Fruit fly (Drosophila melanogaster): ENCODE results near the gene CG42564.

Gene CG42564

DNA sequence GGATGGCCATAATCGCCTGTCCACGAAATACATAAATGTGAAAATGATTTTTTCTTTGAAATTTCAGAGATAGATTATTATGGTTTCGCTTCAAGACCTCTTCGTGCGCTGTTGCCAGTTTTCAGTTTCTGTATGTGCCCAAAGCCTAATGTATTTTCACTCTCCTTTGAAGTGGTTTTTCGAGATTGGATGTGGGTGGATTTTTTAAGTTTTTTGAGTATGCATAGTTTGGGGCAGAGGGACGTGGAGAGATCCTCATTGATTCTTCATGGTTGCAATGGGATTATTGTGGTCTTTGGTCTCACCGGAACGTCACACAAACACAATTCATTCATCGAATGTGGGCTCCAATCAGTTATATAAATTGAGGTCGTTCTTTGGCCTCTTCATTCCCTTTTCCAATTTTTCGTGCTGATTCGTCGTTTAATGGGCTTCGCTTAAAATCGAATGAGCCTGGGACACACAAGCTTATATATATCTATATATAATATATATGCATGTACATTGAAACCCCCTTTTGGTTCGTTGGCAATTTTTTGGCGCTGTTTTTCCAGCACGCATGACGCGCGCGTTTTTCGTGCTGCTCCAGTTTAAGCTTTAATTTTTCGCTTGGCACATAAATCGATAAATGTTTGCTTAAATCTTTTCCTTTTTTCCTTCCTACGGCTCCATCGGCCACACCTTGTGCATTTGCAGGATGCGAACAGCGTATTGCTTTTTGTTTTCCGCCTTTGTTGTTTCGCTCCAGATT lies 37.4 kb downstream of the CG42564 start:
- TF ChIP-seq CG8301 (tag; optimal IDR thresholded peaks at IDR 0.05): no peak

- TF ChIP-seq CG14655 (GFP tag; optimal IDR thresholded peaks at IDR 0.05): peak; percentile 18
- no peak for TF ChIP-seq gl (tag; optimal IDR thresholded peaks at IDR 0.05)
Measured at dm6 chr3R:6413771-6414438, 39.6 kb downstream of the CG42564 start.

- TF ChIP-seq CG4496 (GFP tag; IDR thresholded peaks at IDR 0.05) (no peak), CG14655 (GFP tag; optimal IDR thresholded peaks at IDR 0.05) (peak; percentile 62), CG17806 (tag; optimal IDR thresholded peaks at IDR 0.05) (peak; percentile 19), CG8301 (tag; optimal IDR thresholded peaks at IDR 0.05) (peak; percentile 32), Ets98B (GFP tag; IDR thresholded peaks at IDR 0.05) (peak; percentile 21; the same call in 1 of the 2 replicates), CG8159 (tag; optimal IDR thresholded peaks at IDR 0.05) (peak; percentile 22), CG9948 (tag; optimal IDR thresholded peaks at IDR 0.05) (peak; percentile 26), Pif1A (GFP tag; optimal IDR thresholded peaks at IDR 0.05) (no peak), EcR (GFP tag; optimal IDR thresholded peaks at IDR 0.05) (no peak), CG13204 (GFP tag; optimal IDR thresholded peaks at IDR 0.05) (no peak)
Measured at dm6 chr3R:6414439-6415344, 40.4 kb downstream of the CG42564 start.

DNA sequence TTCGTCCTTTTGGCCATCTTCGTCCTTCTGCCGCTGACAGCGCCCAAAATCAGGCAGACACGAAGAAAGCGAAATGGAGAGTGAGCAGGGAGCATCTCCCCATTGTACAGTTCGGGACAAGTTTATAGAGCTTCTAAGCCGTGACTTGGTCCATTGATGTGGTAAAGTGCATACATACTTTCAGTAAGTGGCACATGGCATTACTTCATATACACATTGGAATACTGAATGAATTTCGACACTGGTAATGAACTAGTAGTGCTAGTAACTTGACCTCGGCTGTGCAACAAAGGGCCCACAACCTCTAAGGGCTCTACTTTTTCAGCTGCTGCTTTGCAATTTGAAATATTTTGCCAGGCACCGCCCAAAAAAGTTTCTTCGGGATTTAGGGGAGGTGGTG lies 42.0 kb downstream of the CG42564 start:
- TF ChIP-seq CG13204 (GFP tag; optimal IDR thresholded peaks at IDR 0.05) (no peak), rn (GFP tag; IDR thresholded peaks at IDR 0.05) (no peak), CG4496 (GFP tag; IDR thresholded peaks at IDR 0.05) (peak; percentile 35; the same call in 1 of the 3 replicates), gl (tag; optimal IDR thresholded peaks at IDR 0.05) (no peak), CG12605 (GFP tag; IDR thresholded peaks at IDR 0.05) (peak; percentile 39; the same call in 1 of the 2 replicates), CG9948 (tag; optimal IDR thresholded peaks at IDR 0.05) (peak; percentile 37), D1 (tag; optimal IDR thresholded peaks at IDR 0.05) (no peak), CG17806 (tag; optimal IDR thresholded peaks at IDR 0.05) (peak; percentile 35), CG8159 (tag; optimal IDR thresholded peaks at IDR 0.05) (peak; percentile 46), Snoo (tag; optimal IDR thresholded peaks at IDR 0.05) (peak; percentile 43), fd96Ca (GFP tag; IDR thresholded peaks at IDR 0.05) (peak; percentile 78), CG10348 (GFP tag; IDR thresholded peaks at IDR 0.05) (no peak), Pif1A (GFP tag; optimal IDR thresholded peaks at IDR 0.05) (peak; percentile 61), Pif1B (GFP tag; optimal IDR thresholded peaks at IDR 0.05) (peak; percentile 43), Ets98B (GFP tag; IDR thresholded peaks at IDR 0.05) (peak; percentile 45; the same call in 1 of the 2 replicates), CG8301 (tag; optimal IDR thresholded peaks at IDR 0.05) (peak; percentile 33), CG34367 (tag; optimal IDR thresholded peaks at IDR 0.05) (peak; percentile 8), CG14655 (GFP tag; optimal IDR thresholded peaks at IDR 0.05) (peak; percentile 41), CG32121 (GFP tag; IDR thresholded peaks at IDR 0.05) (no peak; the same call in 1 of the 2 replicates), EcR (GFP tag; optimal IDR thresholded peaks at IDR 0.05) (no peak), CG15710 (tag; optimal IDR thresholded peaks at IDR 0.05) (peak; percentile 27)

DNA sequence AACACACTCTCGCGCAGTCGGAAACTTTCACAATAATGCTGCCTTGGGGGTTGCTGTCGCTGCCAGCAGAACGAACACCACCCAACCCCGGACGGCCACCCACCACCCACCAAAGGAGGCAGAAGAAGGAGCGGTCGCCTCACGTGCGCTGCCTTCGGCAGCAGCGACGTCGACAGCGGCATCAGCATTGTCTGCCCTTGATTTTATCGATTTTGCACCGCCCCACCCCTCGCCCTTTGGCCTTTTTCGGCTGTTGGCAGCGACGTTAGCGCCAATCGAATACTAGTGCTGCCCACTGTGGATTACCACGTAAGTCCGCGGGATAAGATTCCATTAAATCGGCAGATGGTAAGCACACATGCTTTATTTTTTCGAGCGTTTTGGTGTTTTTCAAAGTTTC lies 44.8 kb downstream of the CG42564 start:
- no peak for TF ChIP-seq EcR (GFP tag; optimal IDR thresholded peaks at IDR 0.05)
- no peak for TF ChIP-seq CG13204 (GFP tag; optimal IDR thresholded peaks at IDR 0.05)
- TF ChIP-seq CG14655 (GFP tag; optimal IDR thresholded peaks at IDR 0.05): no peak
- TF ChIP-seq Pif1B (GFP tag; optimal IDR thresholded peaks at IDR 0.05): no peak
- TF ChIP-seq rn (GFP tag; IDR thresholded peaks at IDR 0.05): no peak
- no peak for TF ChIP-seq CG8301 (tag; optimal IDR thresholded peaks at IDR 0.05)
- TF ChIP-seq CG17806 (tag; optimal IDR thresholded peaks at IDR 0.05): no peak

DNA sequence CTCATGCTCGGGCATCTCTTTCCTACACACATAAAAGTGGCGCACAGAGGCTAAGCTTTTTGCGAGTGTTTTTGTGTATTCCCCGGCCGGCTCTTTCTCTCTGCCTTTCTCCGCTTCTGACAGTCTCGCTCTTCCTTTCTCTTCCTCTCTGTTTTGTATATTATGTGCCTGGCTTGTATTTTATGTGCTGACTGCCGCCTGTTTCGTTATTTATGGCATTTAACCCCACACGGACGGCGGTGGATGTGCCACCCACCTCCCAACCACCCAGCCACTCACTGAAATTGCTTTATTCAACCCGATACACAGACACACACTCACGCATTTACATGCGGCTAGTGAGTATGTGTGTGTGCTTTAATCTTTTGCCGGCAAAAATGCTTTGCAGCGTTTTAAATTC lies 45.7 kb downstream of the CG42564 start:
- TF ChIP-seq CG12605 (GFP tag; IDR thresholded peaks at IDR 0.05) (peak; percentile 32; the same call in 1 of the 2 replicates), CG32121 (GFP tag; IDR thresholded peaks at IDR 0.05) (no peak), Snoo (tag; optimal IDR thresholded peaks at IDR 0.05) (no peak), EcR (GFP tag; optimal IDR thresholded peaks at IDR 0.05) (peak; percentile 28), fd96Ca (GFP tag; IDR thresholded peaks at IDR 0.05) (0 out of 3 replicates have a peak, but pooled peaks have one; percentile 18), CG10348 (GFP tag; IDR thresholded peaks at IDR 0.05) (no peak)

Data from whole organism, pupa.